Worm (Caenorhabditis elegans) whole organism, L4 larva: ENCODE results near the gene gck-4.
A peak's percentile ranks its signal among the peaks of the same experiment; 100 is the strongest.

ENCODE experiments used
- D1046.2 ChIP-seq: fragments of 200-800 bp; sonication (Bioruptor generic); IDR thresholded peaks from 2 replicates; pipeline ENCODE4 v1.3.6; 2022; ENCODE audit warnings: missing genetic modification characterization, missing compliant biosample characterization
- F10B5.3 ChIP-seq: sonication (generic microtip); optimal IDR thresholded peaks from 2 replicates; lab custom pipeline; 2016; ENCODE audit warnings: mild to moderate bottlenecking, missing genetic modification characterization, missing compliant biosample characterization
- F49E8.2 ChIP-seq: sonication (generic microtip); optimal IDR thresholded peaks from 2 replicates; lab custom pipeline; 2016; ENCODE audit warnings: missing compliant biosample characterization, mild to moderate bottlenecking, missing genetic modification characterization, borderline replicate concordance
- T20F7.1 ChIP-seq: fragments of 200-800 bp; sonication (Bioruptor generic); optimal IDR thresholded peaks from 2 replicates; lab custom pipeline; 2018; ENCODE audit warnings: mild to moderate bottlenecking, missing genetic modification characterization, missing compliant biosample characterization
- Y75B8A.6 ChIP-seq: fragments of 200-800 bp; sonication (Bioruptor generic); IDR thresholded peaks from 2 replicates; pipeline ENCODE4 v1.3.6; 2022; ENCODE audit warnings: missing genetic modification reagents, missing genetic modification characterization, missing compliant biosample characterization
- ZK337.2 ChIP-seq: fragments of 200-800 bp; sonication (Bioruptor generic); IDR thresholded peaks from 2 replicates; pipeline ENCODE4 v1.3.6; 2022; ENCODE audit warnings: missing genetic modification reagents, missing genetic modification characterization, missing compliant biosample characterization
- aha-1 ChIP-seq: fragments of 150-350 bp; peaks from one replicate; lab custom pipeline; 2014; ENCODE audit warnings: missing biosample characterization, missing genetic modification characterization
- ama-1 ChIP-seq: fragments of 150-350 bp; optimal IDR thresholded peaks from 2 replicates; lab custom pipeline; 2014; ENCODE audit warnings: inconsistent platforms, mixed read lengths
- arid-1 ChIP-seq: fragments of 200-800 bp; sonication (Bioruptor generic); conservative IDR thresholded peaks from 2 replicates; pipeline ENCODE4 v1.3.6; 2022; ENCODE audit warnings: missing genetic modification reagents, missing genetic modification characterization, missing compliant biosample characterization
- ceh-28 ChIP-seq: fragments of 150-350 bp; optimal IDR thresholded peaks from 2 replicates; lab custom pipeline; 2014; ENCODE audit warnings: missing biosample characterization, missing genetic modification reagents, missing genetic modification characterization
- ceh-44 ChIP-seq: fragments of 200-800 bp; sonication (Bioruptor generic); IDR thresholded peaks from 2 replicates; pipeline ENCODE4 v1.3.6; 2022; ENCODE audit warnings: missing genetic modification reagents, missing genetic modification characterization, missing compliant biosample characterization
- ceh-62 ChIP-seq: sonication (generic microtip); optimal IDR thresholded peaks from 2 replicates; lab custom pipeline; 2017; ENCODE audit warnings: missing biosample characterization, missing genetic modification characterization
- ceh-82 ChIP-seq: sonication (generic microtip); optimal IDR thresholded peaks from 2 replicates; lab custom pipeline; 2017; ENCODE audit warnings: missing biosample characterization, missing genetic modification characterization
- daf-12 ChIP-seq: fragments of 150-350 bp; optimal IDR thresholded peaks from 2 replicates; lab custom pipeline; 2014; ENCODE audit warnings: missing biosample characterization, missing genetic modification reagents, missing genetic modification characterization
- daf-16 ChIP-seq, 3 experiments: sonication (generic microtip); optimal IDR thresholded peaks; 2 replicates each; lab custom pipeline; 2016 to 2017; ENCODE audit warnings: missing genetic modification characterization in 3 of 3, missing genetic modification reagents in 3 of 3, mild to moderate bottlenecking in 2 of 3, missing compliant biosample characterization in 2 of 3, missing biosample characterization in 1 of 3, moderate library complexity in 1 of 3
- daf-8 ChIP-seq: fragments of 200-800 bp; sonication (Bioruptor generic); IDR thresholded peaks from 2 replicates; pipeline ENCODE4 v1.3.6; 2022; ENCODE audit warnings: missing genetic modification characterization, missing compliant biosample characterization
- dmd-6 ChIP-seq: fragments of 200-800 bp; sonication (Bioruptor generic); IDR thresholded peaks from 2 replicates; pipeline ENCODE4 v1.3.6; 2022; ENCODE audit warnings: missing genetic modification reagents, missing genetic modification characterization, missing compliant biosample characterization
- fos-1 ChIP-seq: fragments of 150-350 bp; optimal IDR thresholded peaks from 2 replicates; lab custom pipeline; 2014; ENCODE audit warnings: missing biosample characterization, missing genetic modification characterization
- hlh-30 ChIP-seq: sonication (generic microtip); optimal IDR thresholded peaks from 2 replicates; lab custom pipeline; 2017; ENCODE audit warnings: antibody characterized with exemption, mild to moderate bottlenecking, missing genetic modification characterization, missing compliant biosample characterization; ENCODE audit not compliant: insufficient read depth
- hmg-1.1 ChIP-seq: fragments of 200-800 bp; sonication (Bioruptor generic); IDR thresholded peaks from 2 replicates; pipeline ENCODE4 v1.3.6; 2022; ENCODE audit warnings: missing genetic modification reagents, missing genetic modification characterization, missing compliant biosample characterization
- lin-13 ChIP-seq: fragments of 150-350 bp; optimal IDR thresholded peaks from 2 replicates; lab custom pipeline; 2014; ENCODE audit warnings: missing biosample characterization, missing genetic modification reagents, missing genetic modification characterization
- lin-29 ChIP-seq: fragments of 200-800 bp; sonication (Bioruptor generic); IDR thresholded peaks from 2 replicates; pipeline ENCODE4 v1.3.6; 2022; ENCODE audit warnings: missing genetic modification reagents, missing genetic modification characterization, missing compliant biosample characterization
- mep-1 ChIP-seq: fragments of 150-350 bp; sonication (generic microtip); optimal IDR thresholded peaks from 3 replicates; lab custom pipeline; 2014; ENCODE audit warnings: missing biosample characterization, missing genetic modification characterization
- mes-2 ChIP-seq: sonication (generic microtip); optimal IDR thresholded peaks from 2 replicates; lab custom pipeline; 2016; ENCODE audit warnings: missing genotype, mild to moderate bottlenecking, missing genetic modification characterization, missing compliant biosample characterization; ENCODE audit not compliant: poor library complexity, severe bottlenecking
- nhr-11 ChIP-seq: fragments of 150-350 bp; optimal IDR thresholded peaks from 2 replicates; lab custom pipeline; 2014; ENCODE audit warnings: missing biosample characterization, missing genetic modification characterization
- nhr-237 ChIP-seq: sonication (generic microtip); optimal IDR thresholded peaks from 2 replicates; lab custom pipeline; 2017; ENCODE audit warnings: missing biosample characterization, missing genetic modification characterization
- nhr-28 ChIP-seq: fragments of 150-350 bp; optimal IDR thresholded peaks from 2 replicates; lab custom pipeline; 2014; ENCODE audit warnings: missing biosample characterization, missing genetic modification characterization
- nhr-42 ChIP-seq: fragments of 200-800 bp; sonication (Bioruptor generic); IDR thresholded peaks from 2 replicates; pipeline ENCODE4 v1.3.6; 2022; ENCODE audit warnings: missing genetic modification characterization, missing compliant biosample characterization
- nhr-48 ChIP-seq: sonication (generic microtip); optimal IDR thresholded peaks from 2 replicates; lab custom pipeline; 2016; ENCODE audit warnings: mild to moderate bottlenecking, missing genetic modification characterization, missing compliant biosample characterization
- nhr-6 ChIP-seq: fragments of 150-350 bp; optimal IDR thresholded peaks from 2 replicates; lab custom pipeline; 2014; ENCODE audit warnings: missing biosample characterization, missing genetic modification characterization
- nhr-77 ChIP-seq: fragments of 150-350 bp; optimal IDR thresholded peaks from 2 replicates; lab custom pipeline; 2014; ENCODE audit warnings: missing biosample characterization, missing genetic modification characterization
- php-3 ChIP-seq: fragments of 200-800 bp; sonication (Bioruptor generic); IDR thresholded peaks from 2 replicates; pipeline ENCODE4 v1.3.6; 2022; ENCODE audit warnings: missing genetic modification reagents, missing genetic modification characterization, missing compliant biosample characterization
- rbr-2 ChIP-seq: sonication (generic microtip); optimal IDR thresholded peaks from 2 replicates; lab custom pipeline; 2016; ENCODE audit warnings: missing genotype, missing genetic modification characterization, missing compliant biosample characterization
- saeg-2 ChIP-seq: fragments of 200-800 bp; sonication (Bioruptor generic); IDR thresholded peaks from 2 replicates; pipeline ENCODE4 v1.3.6; 2022; ENCODE audit warnings: missing genetic modification reagents, missing genetic modification characterization, missing compliant biosample characterization
- sdz-12 ChIP-seq: fragments of 200-800 bp; sonication (Bioruptor generic); optimal IDR thresholded peaks from 2 replicates; lab custom pipeline; 2018; ENCODE audit warnings: mild to moderate bottlenecking, missing genetic modification characterization, missing compliant biosample characterization
- spr-3 ChIP-seq: fragments of 200-800 bp; sonication (Bioruptor generic); optimal IDR thresholded peaks from 2 replicates; lab custom pipeline; 2018; ENCODE audit warnings: mild to moderate bottlenecking, missing genetic modification characterization, missing compliant biosample characterization
- unc-62 ChIP-seq, 3 experiments: fragments of 150-350 bp in 1 of 3; sonication (generic microtip); optimal IDR thresholded peaks in 2 of 3; peaks in 1 of 3; 1 replicate in 1 of 3; 2 replicates in 2 of 3; lab custom pipeline; 2014 to 2017; ENCODE audit warnings: missing biosample characterization in 3 of 3, missing genetic modification characterization in 3 of 3, missing genetic modification reagents in 3 of 3, missing genotype in 1 of 3
- zag-1 ChIP-seq: fragments of 150-350 bp; optimal IDR thresholded peaks from 2 replicates; lab custom pipeline; 2014; ENCODE audit warnings: missing biosample characterization, missing genetic modification characterization
- zfp-2 ChIP-seq: sonication (generic microtip); optimal IDR thresholded peaks from 2 replicates; lab custom pipeline; 2016; ENCODE audit warnings: mild to moderate bottlenecking, missing genetic modification characterization, missing compliant biosample characterization
- zip-11 ChIP-seq: fragments of 200-800 bp; sonication (Bioruptor generic); IDR thresholded peaks from 2 replicates; pipeline ENCODE4 v1.3.6; 2022; ENCODE audit warnings: missing genetic modification characterization, missing compliant biosample characterization
- zip-2 ChIP-seq: fragments of 150-350 bp; optimal IDR thresholded peaks from 2 replicates; lab custom pipeline; 2014; ENCODE audit warnings: missing biosample characterization, missing genetic modification characterization
- ztf-11 ChIP-seq: fragments of 150-350 bp; optimal IDR thresholded peaks from 2 replicates; lab custom pipeline; 2014; ENCODE audit warnings: missing biosample characterization, missing genetic modification characterization

gck-4 gene

DNA sequence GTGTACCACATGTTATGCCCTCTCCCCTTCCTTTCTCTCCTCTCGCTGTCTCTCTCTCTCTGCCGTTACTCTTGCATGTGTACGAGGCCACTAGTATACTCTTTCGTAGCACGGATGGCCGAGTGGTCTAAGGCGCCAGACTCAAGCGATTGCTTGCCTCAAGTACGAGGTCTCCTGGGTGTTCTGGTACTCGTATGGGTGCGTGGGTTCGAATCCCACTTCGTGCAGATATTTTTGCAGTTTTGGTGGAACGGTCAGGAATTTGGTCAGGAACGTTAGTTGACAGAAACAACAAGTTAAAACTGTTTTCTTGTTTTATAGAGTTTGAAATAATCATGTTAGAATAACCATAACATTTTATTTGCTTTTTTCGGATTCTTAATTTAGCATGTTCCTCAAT, 11.5 kb upstream of the gck-4 start (continued):
- TF ChIP-seq zfp-2 (tag; lab: Kevin White, UChicago) (peak; percentile 71), rbr-2 (tag; lab: Kevin White, UChicago) (peak; percentile 92), dmd-6 (peak; percentile 87), daf-12 (no peak), saeg-2 (GFP tag; lab: Robert Waterston, UW) (peak; percentile 90), ama-1 (no peak), nhr-77 (tag; lab: Kevin White, UChicago) (peak; percentile 80), ztf-11 (tag; lab: Kevin White, UChicago) (no peak), fos-1 (tag; lab: Kevin White, UChicago) (no peak), ceh-62 (tag; lab: Kevin White, UChicago) (no peak), D1046.2 (GFP tag; lab: Robert Waterston, UW) (peak; percentile 92), ZK337.2 (GFP tag; lab: Robert Waterston, UW) (peak; percentile 92), zip-11 (GFP tag; lab: Robert Waterston, UW) (peak; percentile 86; the same call in 1 of the 2 replicates), aha-1 (peak; percentile 97), nhr-237 (no peak), Y75B8A.6 (GFP tag; lab: Robert Waterston, UW) (peak; percentile 95), ceh-44 (GFP tag; lab: Robert Waterston, UW) (peak; percentile 90), daf-16 (GFP tag; optimal IDR thresholded peaks at IDR 0.05; lab: Kevin White, UChicago) (peak; percentile 88 to 98), daf-16 (tag; optimal IDR thresholded peaks at IDR 0.05; lab: Kevin White, UChicago) (peak; percentile 80), F10B5.3 (tag; lab: Kevin White, UChicago) (peak; percentile 85), hlh-30 (tag; lab: Kevin White, UChicago) (peak; percentile 83), ceh-82 (tag; lab: Kevin White, UChicago) (no peak), nhr-48 (tag; lab: Kevin White, UChicago) (peak; percentile 84), nhr-42 (peak; percentile 91), nhr-6 (peak; percentile 71), zag-1 (tag; lab: Kevin White, UChicago) (no peak), T20F7.1 (GFP tag; lab: Kevin White, UChicago) (peak; percentile 74), php-3 (peak; percentile 91), spr-3 (GFP tag; lab: Kevin White, UChicago) (peak; percentile 92), sdz-12 (GFP tag; lab: Kevin White, UChicago) (peak; percentile 92), ceh-28 (tag; lab: Kevin White, UChicago) (no peak), arid-1 (GFP tag; lab: Robert Waterston, UW) (peak; percentile 95), zip-2 (peak; percentile 66), lin-13 (GFP tag; lab: Kevin White, UChicago) (peak; percentile 83), daf-8 (GFP tag; lab: Robert Waterston, UW) (peak; percentile 80; the same call in 1 of the 2 replicates), hmg-1.1 (GFP tag; lab: Robert Waterston, UW) (peak; percentile 99), mep-1 (peak; percentile 92), nhr-28 (tag; lab: Kevin White, UChicago) (peak; percentile 65), nhr-11 (peak; percentile 36), mes-2 (tag; lab: Kevin White, UChicago) (peak; percentile 90), lin-29 (GFP tag; lab: Robert Waterston, UW) (peak; percentile 76; the same call in 1 of the 2 replicates)

DNA sequence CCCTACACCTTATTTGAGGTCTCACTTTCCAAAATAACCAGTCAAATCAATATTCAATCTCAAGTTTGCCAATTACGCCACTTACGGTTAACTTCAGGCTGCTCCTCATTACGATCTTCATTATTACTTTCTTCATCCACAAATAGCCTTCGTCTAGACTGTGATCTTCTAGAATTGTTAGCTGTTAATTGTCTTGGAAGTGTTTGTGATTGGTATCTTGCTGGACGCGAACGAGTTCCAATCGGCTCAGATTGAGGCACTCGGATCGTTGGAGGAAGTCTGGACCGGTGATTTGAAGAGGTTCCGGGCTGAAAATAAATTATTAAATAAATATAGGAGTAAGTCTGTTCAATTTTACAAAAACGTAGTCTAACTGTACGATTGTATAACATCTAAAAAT, 10.1 kb upstream of the gck-4 start:
- TF ChIP-seq unc-62 (GFP tag; optimal IDR thresholded peaks at IDR 0.05 in 1 of 2; lab: Kevin White, UChicago) (peak in 1 of 2 experiments; percentile 90), unc-62 (tag; optimal IDR thresholded peaks at IDR 0.05; lab: Kevin White, UChicago) (no peak), F49E8.2 (tag; lab: Kevin White, UChicago) (no peak)
